Fruit fly (Drosophila melanogaster): ENCODE data around the gene Lasp.
A peak's percentile ranks its signal among the peaks of the same experiment; 100 is the strongest.

Lasp gene

dm6 chr3L:16749726-16750125 lies 38.2 kb upstream of the Lasp start (continued):
- TF ChIP-seq lz (GFP tag; optimal IDR thresholded peaks at IDR 0.05) (no peak), Sox15 (GFP tag; optimal IDR thresholded peaks at IDR 0.05) (no peak), fd59A (GFP tag; optimal IDR thresholded peaks at IDR 0.05) (peak; percentile 47), CG6276 (GFP tag; optimal IDR thresholded peaks at IDR 0.05) (peak; percentile 63), Hr4 (GFP tag; optimal IDR thresholded peaks at IDR 0.05) (peak; percentile 32), CG6808 (GFP tag; optimal IDR thresholded peaks at IDR 0.05) (peak; percentile 64), vri (GFP tag; optimal IDR thresholded peaks at IDR 0.05) (no peak), Ets96B (tag; optimal IDR thresholded peaks at IDR 0.05) (peak; percentile 76), CG3032 (tag; optimal IDR thresholded peaks at IDR 0.05) (peak; percentile 64), Hr39 (GFP tag; optimal IDR thresholded peaks at IDR 0.05) (no peak), dac (GFP tag; optimal IDR thresholded peaks at IDR 0.05) (peak; percentile 24), CG11902 (GFP tag; optimal IDR thresholded peaks at IDR 0.05) (no peak), CG15336 (GFP tag; IDR thresholded peaks at IDR 0.05) (peak; percentile 60; the same call in 1 of the 2 replicates), esn (GFP tag; optimal IDR thresholded peaks at IDR 0.05) (no peak), CG10631 (GFP tag; optimal IDR thresholded peaks at IDR 0.05) (peak; percentile 65), salr (GFP tag; optimal IDR thresholded peaks at IDR 0.05) (peak in 1 of 2 experiments; percentile 65), pdm3 (GFP tag; optimal IDR thresholded peaks at IDR 0.05) (no peak)

dm6 chr3L:16748343-16748742 lies 36.9 kb upstream of the Lasp start:
- TF ChIP-seq Met (GFP tag; optimal IDR thresholded peaks at IDR 0.05) (peak; percentile 48), CG8319 (GFP tag; optimal IDR thresholded peaks at IDR 0.05) (no peak), pdm3 (GFP tag; optimal IDR thresholded peaks at IDR 0.05) (peak; percentile 45), CG32006 (GFP tag; optimal IDR thresholded peaks at IDR 0.05) (peak; percentile 83), CG16779 (tag; optimal IDR thresholded peaks at IDR 0.05) (peak; percentile 36), dsx (GFP tag; optimal IDR thresholded peaks at IDR 0.05; ENCODE audit: poor library complexity, severe bottlenecking) (peak; percentile 55), esn (GFP tag; optimal IDR thresholded peaks at IDR 0.05) (peak; percentile 59), CG3919 (GFP tag; optimal IDR thresholded peaks at IDR 0.05) (peak; percentile 53), Blimp-1 (GFP tag; optimal IDR thresholded peaks at IDR 0.05) (no peak), Eip75B (GFP tag; optimal IDR thresholded peaks at IDR 0.05) (peak; percentile 34), vri (GFP tag; optimal IDR thresholded peaks at IDR 0.05) (no peak), CG4318 (GFP tag; optimal IDR thresholded peaks at IDR 0.05) (peak; percentile 61), CG10669 (GFP tag; optimal IDR thresholded peaks at IDR 0.05) (peak; percentile 32), fd59A (GFP tag; optimal IDR thresholded peaks at IDR 0.05) (peak; percentile 36), CG8632 (GFP tag; optimal IDR thresholded peaks at IDR 0.05) (peak; percentile 30), CG11294 (GFP tag; IDR thresholded peaks at IDR 0.05) (no peak), fd85E (GFP tag; optimal IDR thresholded peaks at IDR 0.05) (no peak), Sox102F (GFP tag; optimal IDR thresholded peaks at IDR 0.05) (peak; percentile 53), CG6854 (GFP tag; optimal IDR thresholded peaks at IDR 0.05) (no peak), CG11762 (GFP tag; optimal IDR thresholded peaks at IDR 0.05; ENCODE audit: insufficient read depth) (peak; percentile 46), CG31627 (GFP tag; optimal IDR thresholded peaks at IDR 0.05) (peak; percentile 31), Ets96B (tag; optimal IDR thresholded peaks at IDR 0.05) (peak; percentile 51), Hr4 (GFP tag; optimal IDR thresholded peaks at IDR 0.05) (peak; percentile 72), Gug (GFP tag; IDR thresholded peaks at IDR 0.05) (no peak), spab (GFP tag; optimal IDR thresholded peaks at IDR 0.05) (peak; percentile 38), CG8119 (GFP tag; IDR thresholded peaks at IDR 0.05) (peak; percentile 73; the same call in 2 of the 3 replicates), CG10631 (GFP tag; optimal IDR thresholded peaks at IDR 0.05) (peak; percentile 55), Eip93F (GFP tag; optimal IDR thresholded peaks at IDR 0.05) (no peak), CG6276 (GFP tag; optimal IDR thresholded peaks at IDR 0.05) (peak; percentile 69), OdsH (GFP tag; optimal IDR thresholded peaks at IDR 0.05) (peak; percentile 63), Eip78C (GFP tag) (peak; percentile 81), CG6792 (GFP tag; optimal IDR thresholded peaks at IDR 0.05) (peak; percentile 38), CG6163 (GFP tag; IDR thresholded peaks at IDR 0.05) (0 out of 3 replicates have a peak, but pooled peaks have one; percentile 12), net (GFP tag; optimal IDR thresholded peaks at IDR 0.05) (peak; percentile 61), Smox (GFP tag; optimal IDR thresholded peaks at IDR 0.05) (peak; percentile 51), Hr39 (GFP tag; optimal IDR thresholded peaks at IDR 0.05) (peak; percentile 23), acj6 (GFP tag; optimal IDR thresholded peaks at IDR 0.05) (peak; percentile 44), CG9139 (GFP tag; optimal IDR thresholded peaks at IDR 0.05) (no peak), Lpt (GFP tag; optimal IDR thresholded peaks at IDR 0.05) (peak; percentile 31), CG6808 (GFP tag; optimal IDR thresholded peaks at IDR 0.05) (peak; percentile 38), CG11902 (GFP tag; optimal IDR thresholded peaks at IDR 0.05) (no peak), CG3032 (tag; optimal IDR thresholded peaks at IDR 0.05) (peak; percentile 60), eg (GFP tag; IDR thresholded peaks at IDR 0.05) (no peak; the same call in 2 of the 3 replicates)
